Worm (Caenorhabditis elegans) whole organism, L2 larva: ENCODE measurements around the gene E04F6.8.
A peak's percentile ranks its signal among the peaks of the same experiment; 100 is the strongest.

Experiments
- C34F6.9 ChIP-seq: fragments of 150-350 bp; optimal IDR thresholded peaks from 2 replicates; lab custom pipeline; 2014; ENCODE audit warnings: missing biosample characterization, missing genetic modification characterization
- F13H6.1 ChIP-seq: sonication (generic microtip); optimal IDR thresholded peaks from 2 replicates; lab custom pipeline; 2016; ENCODE audit warnings: missing genetic modification characterization, missing compliant biosample characterization
- R02D3.7 ChIP-seq: fragments of 150-350 bp; optimal IDR thresholded peaks from 2 replicates; lab custom pipeline; 2014; ENCODE audit warnings: missing biosample characterization, missing genetic modification characterization
- Y55F3AM.14 ChIP-seq: fragments of 200-800 bp; sonication (Bioruptor generic); optimal IDR thresholded peaks from 2 replicates; lab custom pipeline; 2018; ENCODE audit warnings: mild to moderate bottlenecking, missing genetic modification characterization, missing compliant biosample characterization
- aly-2 ChIP-seq: fragments of 150-350 bp; optimal IDR thresholded peaks from 2 replicates; lab custom pipeline; 2014; ENCODE audit warnings: missing biosample characterization, missing genetic modification characterization
- ama-1 ChIP-seq: fragments of 150-350 bp; optimal IDR thresholded peaks from 2 replicates; lab custom pipeline; 2018; ENCODE audit warnings: inconsistent platforms
- blmp-1 ChIP-seq: sonication (generic microtip); optimal IDR thresholded peaks from 2 replicates; lab custom pipeline; 2017; ENCODE audit warnings: missing genetic modification characterization, mild to moderate bottlenecking, missing compliant biosample characterization, antibody characterized with exemption, moderate library complexity; ENCODE audit not compliant: insufficient read depth
- ceh-16 ChIP-seq: fragments of 150-350 bp; optimal IDR thresholded peaks from 2 replicates; lab custom pipeline; 2014; ENCODE audit warnings: missing biosample characterization, missing genetic modification characterization
- ceh-82 ChIP-seq: fragments of 150-350 bp; optimal IDR thresholded peaks from 2 replicates; lab custom pipeline; 2014; ENCODE audit warnings: missing biosample characterization, missing genetic modification characterization
- crh-2 ChIP-seq: sonication (generic microtip); optimal IDR thresholded peaks from 2 replicates; lab custom pipeline; 2017; ENCODE audit warnings: missing biosample characterization, missing genetic modification characterization
- dmd-4 ChIP-seq: sonication (generic microtip); optimal IDR thresholded peaks from 2 replicates; lab custom pipeline; 2017; ENCODE audit warnings: missing biosample characterization, missing genetic modification characterization
- elt-3 ChIP-seq: sonication (generic microtip); optimal IDR thresholded peaks from 2 replicates; lab custom pipeline; 2017; ENCODE audit warnings: missing biosample characterization, missing genetic modification characterization
- fos-1 ChIP-seq: fragments of 150-350 bp; optimal IDR thresholded peaks from 2 replicates; lab custom pipeline; 2014; ENCODE audit warnings: missing biosample characterization, missing genetic modification characterization
- gmeb-1 ChIP-seq: fragments of 150-350 bp; optimal IDR thresholded peaks from 2 replicates; lab custom pipeline; 2014; ENCODE audit warnings: missing biosample characterization, missing genetic modification characterization
- lin-11 ChIP-seq: fragments of 150-350 bp; sonication (generic microtip); optimal IDR thresholded peaks from 2 replicates; lab custom pipeline; 2014; ENCODE audit warnings: missing biosample characterization, missing genetic modification characterization, inconsistent platforms, mixed read lengths
- lin-13 ChIP-seq: fragments of 150-350 bp; optimal IDR thresholded peaks from 2 replicates; lab custom pipeline; 2014; ENCODE audit warnings: missing biosample characterization, missing genetic modification reagents, missing genetic modification characterization
- lin-39 ChIP-seq: fragments of 150-350 bp; optimal IDR thresholded peaks from 2 replicates; lab custom pipeline; 2014; ENCODE audit warnings: missing biosample characterization, missing genetic modification reagents, missing genetic modification characterization
- lsy-2 ChIP-seq, 2 experiments: fragments of 150-350 bp in 1 of 2; sonication (generic microtip) in 1 of 2; optimal IDR thresholded peaks; 2 replicates each; lab custom pipeline; 2014 to 2017; ENCODE audit warnings: missing biosample characterization in 2 of 2, missing genetic modification characterization in 2 of 2
- mbf-1 ChIP-seq: sonication (generic microtip); optimal IDR thresholded peaks from 2 replicates; lab custom pipeline; 2017; ENCODE audit warnings: missing biosample characterization, missing genetic modification characterization
- mdl-1 ChIP-seq, 2 experiments: fragments of 150-350 bp in 1 of 2; sonication (generic microtip) in 1 of 2; optimal IDR thresholded peaks; 2 replicates each; lab custom pipeline; 2017; ENCODE audit warnings: missing biosample characterization in 2 of 2, missing genetic modification characterization in 2 of 2
- nhr-10 ChIP-seq: sonication (generic microtip); optimal IDR thresholded peaks from 2 replicates; lab custom pipeline; 2017; ENCODE audit warnings: missing biosample characterization, missing genetic modification characterization
- nhr-11 ChIP-seq: fragments of 150-350 bp; optimal IDR thresholded peaks from 2 replicates; lab custom pipeline; 2014; ENCODE audit warnings: missing biosample characterization, missing genetic modification characterization
- nhr-12 ChIP-seq: fragments of 150-350 bp; optimal IDR thresholded peaks from 2 replicates; lab custom pipeline; 2014; ENCODE audit warnings: missing biosample characterization, missing genetic modification characterization
- nhr-129 ChIP-seq: fragments of 150-350 bp; optimal IDR thresholded peaks from 2 replicates; lab custom pipeline; 2014; ENCODE audit warnings: missing biosample characterization, missing genetic modification characterization
- nhr-237 ChIP-seq: fragments of 150-350 bp; optimal IDR thresholded peaks from 2 replicates; lab custom pipeline; 2014; ENCODE audit warnings: missing biosample characterization, missing genetic modification characterization
- nhr-25 ChIP-seq: fragments of 150-350 bp; sonication (generic microtip); optimal IDR thresholded peaks from 3 replicates; lab custom pipeline; 2014; ENCODE audit warnings: missing biosample characterization, missing genetic modification characterization
- nhr-6 ChIP-seq: fragments of 150-350 bp; optimal IDR thresholded peaks from 2 replicates; lab custom pipeline; 2014; ENCODE audit warnings: missing biosample characterization, missing genetic modification characterization
- peb-1 ChIP-seq: fragments of 150-350 bp; optimal IDR thresholded peaks from 2 replicates; lab custom pipeline; 2014; ENCODE audit warnings: missing biosample characterization, missing genetic modification characterization
- sem-4 ChIP-seq: fragments of 150-350 bp; optimal IDR thresholded peaks from 2 replicates; lab custom pipeline; 2014; ENCODE audit warnings: missing biosample characterization, missing genetic modification reagents, missing genetic modification characterization
- skn-1 ChIP-seq: sonication (generic microtip); optimal IDR thresholded peaks from 2 replicates; lab custom pipeline; 2017; ENCODE audit warnings: missing biosample characterization, missing genetic modification characterization
- unc-39 ChIP-seq: fragments of 150-350 bp; optimal IDR thresholded peaks from 2 replicates; lab custom pipeline; 2014; ENCODE audit warnings: missing biosample characterization, missing genetic modification characterization
- unc-55 ChIP-seq: fragments of 150-350 bp; sonication (generic microtip); optimal IDR thresholded peaks from 3 replicates; lab custom pipeline; 2014; ENCODE audit warnings: missing biosample characterization, missing genetic modification reagents, missing genetic modification characterization
- unc-62 ChIP-seq: fragments of 150-350 bp; optimal IDR thresholded peaks from 2 replicates; lab custom pipeline; 2014; ENCODE audit warnings: missing biosample characterization, missing genetic modification reagents, missing genetic modification characterization
- zag-1 ChIP-seq: fragments of 150-350 bp; optimal IDR thresholded peaks from 2 replicates; lab custom pipeline; 2014; ENCODE audit warnings: missing biosample characterization, missing genetic modification characterization
- ztf-1 ChIP-seq: fragments of 200-800 bp; sonication (Bioruptor generic); conservative IDR thresholded peaks from 2 replicates; pipeline ENCODE4 v1.3.6; 2022; ENCODE audit warnings: missing genetic modification characterization, missing compliant biosample characterization
- ztf-11 ChIP-seq: sonication (generic microtip); optimal IDR thresholded peaks from 2 replicates; lab custom pipeline; 2017; ENCODE audit warnings: missing biosample characterization, missing genetic modification characterization
- ztf-4 ChIP-seq: fragments of 150-350 bp; optimal IDR thresholded peaks from 2 replicates; lab custom pipeline; 2014; ENCODE audit warnings: missing biosample characterization, missing genetic modification characterization

E04F6.8 gene

ce11 chrII:7230684-7231083 lies 19.5 kb upstream of the E04F6.8 start:
- TF ChIP-seq fos-1 (tag; lab: Kevin White, UChicago) (no peak), mbf-1 (tag; lab: Kevin White, UChicago) (no peak), gmeb-1 (tag; lab: Kevin White, UChicago) (no peak), nhr-25 (tag; lab: Kevin White, UChicago) (no peak), skn-1 (tag; lab: Kevin White, UChicago) (no peak), unc-39 (tag; lab: Kevin White, UChicago) (no peak), F13H6.1 (tag; lab: Kevin White, UChicago) (no peak), peb-1 (tag; lab: Kevin White, UChicago) (no peak), C34F6.9 (tag; lab: Kevin White, UChicago) (no peak), ztf-1 (GFP tag; lab: Robert Waterston, UW) (no peak), lin-39 (tag; lab: Kevin White, UChicago) (no peak)

DNA sequence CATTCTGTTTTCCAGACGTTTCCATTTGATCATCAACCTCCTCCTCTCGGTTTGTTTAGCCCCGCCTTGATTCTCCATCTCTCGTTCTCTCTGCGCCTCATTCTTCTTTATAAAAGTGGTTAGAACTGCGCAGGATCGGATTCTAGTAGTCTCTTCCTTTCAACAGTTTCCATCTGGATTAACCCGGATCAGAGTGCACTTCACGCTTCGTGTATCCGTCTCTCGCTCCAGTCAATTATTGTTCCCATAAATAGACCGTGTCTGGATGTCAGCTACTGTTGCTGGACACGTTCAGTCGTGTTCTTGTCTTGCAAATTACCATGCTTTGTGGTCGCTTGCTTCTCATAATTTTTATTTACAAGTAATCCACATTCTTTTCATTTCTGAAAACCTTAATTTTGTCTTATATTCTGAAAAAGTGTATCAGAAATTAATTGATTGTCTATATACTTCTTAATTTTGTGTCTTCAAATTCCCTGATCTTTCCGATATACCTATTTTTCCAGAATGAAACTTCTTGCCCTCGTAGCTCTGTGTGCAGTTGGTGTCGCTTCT lies 17.5 kb upstream of the E04F6.8 start, which contains the start of gene F32A5.4:
TSS of gene F32A5.4 (plus strand) at position 505 of the 555 bp plus-strand sequence.
- TF ChIP-seq crh-2 (tag; lab: Kevin White, UChicago), result no peak
- TF ChIP-seq zag-1 (tag; lab: Kevin White, UChicago), result no peak
- no peak for TF ChIP-seq R02D3.7 (tag; lab: Kevin White, UChicago)
- TF ChIP-seq dmd-4, result no peak
- no peak for TF ChIP-seq aly-2 (tag; lab: Kevin White, UChicago)
- no peak for TF ChIP-seq lin-13 (GFP tag; lab: Kevin White, UChicago)
- TF ChIP-seq nhr-237, result no peak
- no peak for TF ChIP-seq fos-1 (tag; lab: Kevin White, UChicago)
- TF ChIP-seq Y55F3AM.14 (GFP tag; lab: Kevin White, UChicago), result no peak
- TF ChIP-seq nhr-10 (tag; lab: Kevin White, UChicago), result no peak
- no peak for TF ChIP-seq sem-4 (tag; lab: Kevin White, UChicago)
- TF ChIP-seq lin-11, result no peak
- TF ChIP-seq nhr-129 (tag; lab: Kevin White, UChicago), result peak; percentile 24
- no peak for TF ChIP-seq ceh-82
- TF ChIP-seq lsy-2 (tag; optimal IDR thresholded peaks at IDR 0.05; lab: Kevin White, UChicago), result no peak
- no peak for TF ChIP-seq nhr-11
- TF ChIP-seq unc-55 (GFP tag; lab: Kevin White, UChicago), result no peak
- peak; percentile 61 for TF ChIP-seq ama-1 (lab: Kevin White, UChicago)
- no peak for TF ChIP-seq nhr-12 (tag; lab: Kevin White, UChicago)
- TF ChIP-seq ztf-1 (GFP tag; lab: Robert Waterston, UW), result no peak
- no peak for TF ChIP-seq nhr-6 (tag; lab: Kevin White, UChicago)
- TF ChIP-seq mdl-1 (tag; optimal IDR thresholded peaks at IDR 0.05; lab: Kevin White, UChicago), result no peak
- no peak for TF ChIP-seq ztf-4 (tag; lab: Kevin White, UChicago)
- peak; percentile 1 for TF ChIP-seq F13H6.1 (tag; lab: Kevin White, UChicago)

DNA sequence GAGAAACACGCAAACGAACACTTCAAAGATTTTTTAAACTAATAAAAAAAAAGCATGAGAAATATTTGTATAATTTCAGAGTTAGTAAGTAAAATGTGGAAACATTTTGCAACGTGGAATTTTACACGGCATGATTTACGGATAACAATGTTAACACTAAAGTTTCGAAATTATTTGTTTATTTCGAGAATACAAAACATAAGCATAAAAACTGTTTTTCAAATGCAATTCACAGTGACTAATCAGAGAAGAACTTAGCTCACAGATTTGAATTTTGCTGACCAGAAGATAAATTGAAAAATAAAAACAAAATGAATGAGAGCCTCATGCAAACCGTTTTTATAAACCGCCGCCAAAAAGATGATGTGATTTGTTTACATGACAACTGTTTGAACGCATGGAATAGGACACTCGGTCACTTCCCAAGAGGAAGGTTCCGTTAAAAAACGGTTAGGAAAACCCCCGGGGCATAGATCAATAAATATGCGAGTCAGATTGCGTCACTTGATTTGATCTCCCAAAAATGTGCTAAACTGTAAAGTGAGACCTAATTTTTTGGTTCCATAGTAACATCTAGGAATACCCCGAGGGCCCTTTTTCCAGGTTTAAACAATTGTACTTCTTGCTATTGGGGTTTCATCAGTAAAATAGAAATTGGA lies 14.8 kb upstream of the E04F6.8 start, which contains the start of gene clh-3:
TSS of gene clh-3 (minus strand) at position 51 of the 659 bp plus-strand sequence.
- TF ChIP-seq nhr-237 (no peak), lin-11 (no peak), unc-62 (no peak), F13H6.1 (tag; lab: Kevin White, UChicago) (no peak), lin-13 (GFP tag; lab: Kevin White, UChicago) (no peak), R02D3.7 (tag; lab: Kevin White, UChicago) (no peak), blmp-1 (tag; lab: Kevin White, UChicago) (no peak), ceh-16 (no peak), C34F6.9 (tag; lab: Kevin White, UChicago) (no peak), unc-39 (tag; lab: Kevin White, UChicago) (no peak), mdl-1 (tag; optimal IDR thresholded peaks at IDR 0.05; lab: Kevin White, UChicago) (no peak), zag-1 (tag; lab: Kevin White, UChicago) (no peak), ztf-11 (tag; lab: Kevin White, UChicago) (no peak), elt-3 (tag; lab: Kevin White, UChicago) (no peak), ceh-82 (no peak), sem-4 (tag; lab: Kevin White, UChicago) (no peak), nhr-10 (tag; lab: Kevin White, UChicago) (no peak)
